Worm (Caenorhabditis elegans) whole organism, L3 larva: Measurements from ENCODE around the gene C03F11.2.

Experiments used
- R02D3.7 ChIP-seq: fragments of 150-350 bp; optimal IDR thresholded peaks from 2 replicates; lab custom pipeline; 2014; ENCODE audit warnings: missing biosample characterization, missing genetic modification characterization
- ama-1 ChIP-seq: fragments of 150-350 bp; optimal IDR thresholded peaks from 2 replicates; lab custom pipeline; 2018
- ceh-28 ChIP-seq: fragments of 150-350 bp; optimal IDR thresholded peaks from 2 replicates; lab custom pipeline; 2014; ENCODE audit warnings: missing biosample characterization, missing genetic modification reagents, missing genetic modification characterization
- daf-12 ChIP-seq: fragments of 150-350 bp; optimal IDR thresholded peaks from 2 replicates; lab custom pipeline; 2014; ENCODE audit warnings: missing biosample characterization, missing genetic modification reagents, missing genetic modification characterization
- elt-1 ChIP-seq: fragments of 150-350 bp; optimal IDR thresholded peaks from 2 replicates; lab custom pipeline; 2014; ENCODE audit warnings: missing biosample characterization, missing genetic modification characterization
- fkh-2 ChIP-seq: fragments of 150-350 bp; optimal IDR thresholded peaks from 2 replicates; lab custom pipeline; 2014; ENCODE audit warnings: missing biosample characterization, missing genetic modification reagents, missing genetic modification characterization
- mdl-1 ChIP-seq: fragments of 150-350 bp; optimal IDR thresholded peaks from 2 replicates; lab custom pipeline; 2014; ENCODE audit warnings: missing biosample characterization, missing genetic modification characterization
- mml-1 ChIP-seq: fragments of 150-350 bp; sonication (generic microtip); optimal IDR thresholded peaks from 3 replicates; lab custom pipeline; 2014; ENCODE audit warnings: missing biosample characterization, missing genetic modification characterization
- nhr-12 ChIP-seq: fragments of 150-350 bp; optimal IDR thresholded peaks from 2 replicates; lab custom pipeline; 2014; ENCODE audit warnings: missing biosample characterization, missing genetic modification characterization
- nhr-28 ChIP-seq: fragments of 150-350 bp; optimal IDR thresholded peaks from 2 replicates; lab custom pipeline; 2014; ENCODE audit warnings: missing biosample characterization, missing genetic modification characterization
- nhr-43 ChIP-seq: sonication (generic microtip); optimal IDR thresholded peaks from 2 replicates; lab custom pipeline; 2016; ENCODE audit warnings: mild to moderate bottlenecking, missing genetic modification characterization, missing compliant biosample characterization; ENCODE audit not compliant: poor library complexity, severe bottlenecking
- nhr-67 ChIP-seq: fragments of 150-350 bp; optimal IDR thresholded peaks from 2 replicates; lab custom pipeline; 2014; ENCODE audit warnings: missing biosample characterization, missing genetic modification characterization
- pqm-1 ChIP-seq: fragments of 150-350 bp; optimal IDR thresholded peaks from 2 replicates; lab custom pipeline; 2017; ENCODE audit warnings: missing biosample characterization, missing genetic modification characterization, inconsistent platforms
- tbx-2 ChIP-seq: sonication (generic microtip); optimal IDR thresholded peaks from 2 replicates; lab custom pipeline; 2016; ENCODE audit warnings: mild to moderate bottlenecking, missing genetic modification characterization, missing compliant biosample characterization

- TF ChIP-seq ceh-28 (tag; lab: Kevin White, UChicago), result no peak
- TF ChIP-seq ama-1, result no peak
- no peak for TF ChIP-seq fkh-2
- TF ChIP-seq pqm-1, result no peak
- no peak for TF ChIP-seq daf-12 (tag; lab: Kevin White, UChicago)
- TF ChIP-seq tbx-2 (tag; lab: Kevin White, UChicago), result no peak
- no peak for TF ChIP-seq mml-1 (tag; lab: Kevin White, UChicago)
- no peak for TF ChIP-seq nhr-67
- no peak for TF ChIP-seq R02D3.7 (tag; lab: Kevin White, UChicago)
- no peak for TF ChIP-seq mdl-1
- no peak for TF ChIP-seq nhr-43 (tag; lab: Kevin White, UChicago)
- TF ChIP-seq elt-1 (tag; lab: Kevin White, UChicago), result no peak
- no peak for TF ChIP-seq nhr-12 (tag; lab: Kevin White, UChicago)
- TF ChIP-seq nhr-28 (tag; lab: Kevin White, UChicago), result no peak
These were observed 47.7 kb upstream of the C03F11.2 start, which contains the start of gene itm-2 for ce11 chrX:5444863-5445262.
